Fruit fly (Drosophila melanogaster) whole organism, embryonic: ENCODE data around the gene CG32061.

Experiments
- Abd-B ChIP-seq: fragments of 200-800 bp; sonication (Bioruptor generic); optimal IDR thresholded peaks from 2 replicates; lab custom pipeline; 2018; ENCODE audit warnings: missing biosample characterization, mild to moderate bottlenecking, missing genetic modification characterization, moderate library complexity
- Aef1 ChIP-seq: fragments of 200-800 bp; sonication (Bioruptor generic); IDR thresholded peaks from 3 replicates; pipeline ENCODE4 v1.3.6; 2022; ENCODE audit warnings: missing biosample characterization, missing genetic modification characterization
- Asciz ChIP-seq: fragments of 200-800 bp; sonication (Bioruptor generic); optimal IDR thresholded peaks from 2 replicates; lab custom pipeline; 2017; ENCODE audit warnings: missing biosample characterization, mild to moderate bottlenecking, missing genetic modification characterization, missing genetic modification reagents
- BtbVII ChIP-seq: fragments of 200-800 bp; sonication (Bioruptor generic); optimal IDR thresholded peaks from 3 replicates; lab custom pipeline; 2017; ENCODE audit warnings: missing biosample characterization, mild to moderate bottlenecking, missing genetic modification characterization
- CG10147 ChIP-seq: fragments of 200-800 bp; sonication (Bioruptor generic); optimal IDR thresholded peaks from 2 replicates; lab custom pipeline; 2019; ENCODE audit warnings: missing biosample characterization, mild to moderate bottlenecking, missing genetic modification characterization, moderate library complexity
- CG10209 ChIP-seq: fragments of 200-800 bp; sonication (Bioruptor generic); optimal IDR thresholded peaks from 3 replicates; lab custom pipeline; 2017; ENCODE audit warnings: missing biosample characterization, mild to moderate bottlenecking, missing genetic modification characterization, missing genetic modification reagents
- CG1024 ChIP-seq: fragments of 200-800 bp; sonication (Bioruptor generic); IDR thresholded peaks from 2 replicates; pipeline ENCODE4 v1.3.6; 2022; ENCODE audit warnings: missing biosample characterization, missing genetic modification characterization
- CG10366 ChIP-seq: fragments of 200-800 bp; sonication (Bioruptor generic); IDR thresholded peaks from 2 replicates; pipeline ENCODE4 v1.3.6; 2022; ENCODE audit warnings: missing biosample characterization, missing genetic modification characterization
- CG11085 ChIP-seq: fragments of 200-800 bp; sonication (Bioruptor generic); IDR thresholded peaks from 2 replicates; pipeline ENCODE4 v1.3.6; 2022; ENCODE audit warnings: missing biosample characterization, missing genetic modification characterization
- CG13123 ChIP-seq: fragments of 200-800 bp; sonication (Bioruptor generic); optimal IDR thresholded peaks from 2 replicates; lab custom pipeline; 2016; ENCODE audit warnings: missing biosample characterization, missing genetic modification characterization
- CG14667 ChIP-seq: fragments of 200-800 bp; sonication (Bioruptor generic); IDR thresholded peaks from 2 replicates; pipeline ENCODE4 v1.3.6; 2022; ENCODE audit warnings: missing biosample characterization, missing genetic modification characterization
- CG15479 ChIP-seq: fragments of 200-800 bp; sonication (Bioruptor generic); optimal IDR thresholded peaks from 3 replicates; lab custom pipeline; 2019; ENCODE audit warnings: missing biosample characterization, mild to moderate bottlenecking, missing genetic modification characterization, moderate library complexity
- CG17829 ChIP-seq: fragments of 200-800 bp; optimal IDR thresholded peaks from 2 replicates; lab custom pipeline; 2019; ENCODE audit warnings: missing biosample characterization, mild to moderate bottlenecking, missing genetic modification characterization, moderate library complexity
- CG17912 ChIP-seq: fragments of 200-800 bp; sonication (Bioruptor generic); optimal IDR thresholded peaks from 2 replicates; lab custom pipeline; 2018; ENCODE audit warnings: missing biosample characterization, mild to moderate bottlenecking, missing genetic modification characterization
- CG1832 ChIP-seq: fragments of 200-800 bp; sonication (Bioruptor generic); optimal IDR thresholded peaks from 2 replicates; lab custom pipeline; 2017; ENCODE audit warnings: missing biosample characterization, mild to moderate bottlenecking, missing genetic modification characterization, inconsistent platforms
- CG18619 ChIP-seq: fragments of 200-800 bp; sonication (Bioruptor generic); optimal IDR thresholded peaks from 3 replicates; lab custom pipeline; 2017; ENCODE audit warnings: missing biosample characterization, mild to moderate bottlenecking, missing genetic modification characterization
- CG5180 ChIP-seq: fragments of 200-800 bp; sonication (Bioruptor generic); optimal IDR thresholded peaks from 3 replicates; lab custom pipeline; 2017; ENCODE audit warnings: missing biosample characterization, missing genetic modification characterization, mild to moderate bottlenecking, moderate library complexity, missing genetic modification reagents
- CG8765 ChIP-seq: fragments of 200-800 bp; sonication (Bioruptor generic); IDR thresholded peaks from 2 replicates; pipeline ENCODE4 v1.3.6; 2022; ENCODE audit warnings: missing biosample characterization, missing genetic modification characterization
- CG8944 ChIP-seq: fragments of 200-800 bp; sonication (Bioruptor generic); optimal IDR thresholded peaks from 3 replicates; lab custom pipeline; 2016; ENCODE audit warnings: missing biosample characterization, missing genetic modification characterization
- CG9215 ChIP-seq: fragments of 200-800 bp; sonication (Bioruptor generic); IDR thresholded peaks from 2 replicates; pipeline ENCODE4 v1.3.6; 2022; ENCODE audit warnings: missing biosample characterization, missing genetic modification characterization
- CrebB ChIP-seq: fragments of 200-800 bp; sonication (Bioruptor generic); optimal IDR thresholded peaks from 3 replicates; lab custom pipeline; 2018; ENCODE audit warnings: missing biosample characterization, mild to moderate bottlenecking, missing genetic modification characterization
- Dbx ChIP-seq: fragments of 200-800 bp; sonication (Bioruptor generic); IDR thresholded peaks from 3 replicates; pipeline ENCODE4 v1.3.6; 2022; ENCODE audit warnings: missing biosample characterization, missing genetic modification characterization
- ERR ChIP-seq: fragments of 200-800 bp; sonication (Bioruptor generic); optimal IDR thresholded peaks from 2 replicates; lab custom pipeline; 2016; ENCODE audit warnings: missing biosample characterization, missing genetic modification characterization
- Eip74EF ChIP-seq, 2 experiments: fragments of 200-800 bp in 1 of 2; fragments of >200 bp in 1 of 2; sonication (Bioruptor generic) in 1 of 2; optimal IDR thresholded peaks; 2 replicates each; lab custom pipeline; 2017 to 2019; ENCODE audit warnings: missing biosample characterization in 2 of 2, missing genetic modification characterization in 2 of 2, mild to moderate bottlenecking in 1 of 2, moderate library complexity in 1 of 2
- Ets97D ChIP-seq: fragments of 200-800 bp; sonication (Bioruptor generic); optimal IDR thresholded peaks from 3 replicates; lab custom pipeline; 2016; ENCODE audit warnings: missing biosample characterization, missing genetic modification characterization
- Hmx ChIP-seq: fragments of 200-800 bp; sonication (Bioruptor generic); optimal IDR thresholded peaks from 2 replicates; lab custom pipeline; 2016; ENCODE audit warnings: missing biosample characterization, missing genetic modification characterization
- Lim3 ChIP-seq: fragments of 200-800 bp; sonication (Bioruptor generic); IDR thresholded peaks from 2 replicates; pipeline ENCODE4 v1.3.6; 2022; ENCODE audit warnings: missing biosample characterization, missing genetic modification characterization
- Nf-YC ChIP-seq: fragments of 200-800 bp; optimal IDR thresholded peaks from 3 replicates; lab custom pipeline; 2019; ENCODE audit warnings: missing biosample characterization, mild to moderate bottlenecking, missing genetic modification characterization, moderate library complexity
- Pdp1 ChIP-seq, 2 experiments: fragments of 200-800 bp; sonication (Bioruptor generic); optimal IDR thresholded peaks; 3 replicates each; lab custom pipeline; 2016; ENCODE audit warnings: missing biosample characterization in 2 of 2, missing genetic modification characterization in 2 of 2, mild to moderate bottlenecking in 1 of 2, moderate library complexity in 1 of 2
- Poxn ChIP-seq: fragments of 200-800 bp; sonication (Bioruptor generic); IDR thresholded peaks from 2 replicates; pipeline ENCODE4 v1.3.6; 2022; ENCODE audit warnings: missing biosample characterization, missing genetic modification characterization
- Ravus ChIP-seq: fragments of 200-800 bp; sonication (Bioruptor generic); IDR thresholded peaks from 2 replicates; pipeline ENCODE4 v1.3.6; 2022; ENCODE audit warnings: missing biosample characterization, missing genetic modification characterization
- Rfx ChIP-seq: fragments of 200-800 bp; sonication (Bioruptor generic); IDR thresholded peaks from 2 replicates; pipeline ENCODE4 v1.3.6; 2022; ENCODE audit warnings: missing biosample characterization, missing genetic modification characterization
- Six4 ChIP-seq: fragments of 200-800 bp; sonication (Bioruptor generic); optimal IDR thresholded peaks from 2 replicates; lab custom pipeline; 2016; ENCODE audit warnings: missing biosample characterization, missing genetic modification characterization
- Sox100B ChIP-seq: fragments of 200-800 bp; sonication (Bioruptor generic); optimal IDR thresholded peaks from 3 replicates; lab custom pipeline; 2018; ENCODE audit warnings: missing biosample characterization, mild to moderate bottlenecking, missing genetic modification characterization
- az2 ChIP-seq: fragments of 200-800 bp; sonication (Bioruptor generic); optimal IDR thresholded peaks from 3 replicates; lab custom pipeline; 2016; ENCODE audit warnings: missing biosample characterization, missing genetic modification characterization
- bowl ChIP-seq: fragments of 200-800 bp; sonication (Bioruptor generic); IDR thresholded peaks from 2 replicates; pipeline ENCODE4 v1.3.6; 2022; ENCODE audit warnings: missing biosample characterization, missing genetic modification characterization
- bsh ChIP-seq, 2 experiments: fragments of 200-800 bp; sonication (Bioruptor generic); optimal IDR thresholded peaks; 2 replicates each; lab custom pipeline; 2017 to 2018; ENCODE audit warnings: mild to moderate bottlenecking in 2 of 2, missing biosample characterization in 2 of 2, missing genetic modification characterization in 2 of 2, moderate library complexity in 1 of 2
- chif ChIP-seq, 2 experiments: fragments of 200-800 bp; sonication (Bioruptor generic); optimal IDR thresholded peaks; 3 replicates each; lab custom pipeline; 2016; ENCODE audit warnings: missing biosample characterization in 2 of 2, missing genetic modification characterization in 2 of 2
- da ChIP-seq: fragments of 200-800 bp; sonication (Bioruptor generic); optimal IDR thresholded peaks from 2 replicates; lab custom pipeline; 2016; ENCODE audit warnings: missing biosample characterization, missing genetic modification characterization
- eve ChIP-seq, 2 experiments: fragments of >200 bp; optimal IDR thresholded peaks; 2 replicates each; lab custom pipeline; 2017; ENCODE audit warnings: missing biosample characterization in 2 of 2, missing genetic modification characterization in 2 of 2
- gcm ChIP-seq: fragments of 200-800 bp; sonication (Bioruptor generic); optimal IDR thresholded peaks from 2 replicates; lab custom pipeline; 2019; ENCODE audit warnings: missing biosample characterization, mild to moderate bottlenecking, missing genetic modification characterization, moderate library complexity
- gro ChIP-seq: fragments of 200-800 bp; sonication (Bioruptor generic); optimal IDR thresholded peaks from 2 replicates; lab custom pipeline; 2016; ENCODE audit warnings: missing biosample characterization, missing genetic modification characterization
- gsb-n ChIP-seq: fragments of 200-800 bp; sonication (Bioruptor generic); optimal IDR thresholded peaks from 3 replicates; lab custom pipeline; 2018; ENCODE audit warnings: missing biosample characterization, mild to moderate bottlenecking, missing genetic modification characterization
- gt ChIP-seq: fragments of 200-800 bp; sonication (Bioruptor generic); IDR thresholded peaks from 2 replicates; pipeline ENCODE4 v1.3.6; 2022; ENCODE audit warnings: missing biosample characterization, missing genetic modification characterization
- lov ChIP-seq, 2 experiments: fragments of 200-800 bp in 1 of 2; fragments of >200 bp in 1 of 2; sonication (Bioruptor generic) in 1 of 2; IDR thresholded peaks in 1 of 2; optimal IDR thresholded peaks in 1 of 2; 2 replicates in 1 of 2; 3 replicates in 1 of 2; pipeline versions ENCODE4 v1.3.6 to Lab custom; 2017 to 2022; ENCODE audit warnings: missing biosample characterization in 1 of 2, missing genetic modification characterization in 1 of 2
- nmo ChIP-seq: fragments of 200-800 bp; sonication (Bioruptor generic); optimal IDR thresholded peaks from 2 replicates; lab custom pipeline; 2018; ENCODE audit warnings: missing biosample characterization, mild to moderate bottlenecking, missing genetic modification characterization, moderate library complexity
- pan ChIP-seq, 4 experiments: fragments of >200 bp in 3 of 4; fragments of 200-800 bp in 1 of 4; sonication (Bioruptor generic) in 1 of 4; optimal IDR thresholded peaks in 3 of 4; IDR thresholded peaks in 1 of 4; 2 replicates each; pipeline versions ENCODE4 v1.3.6 to Lab custom; 2017 to 2022; ENCODE audit warnings: missing biosample characterization in 2 of 4, missing genetic modification characterization in 2 of 4, mixed read lengths in 1 of 4
- twi ChIP-seq: fragments of 200-800 bp; optimal IDR thresholded peaks from 2 replicates; lab custom pipeline; 2019; ENCODE audit warnings: missing biosample characterization, mild to moderate bottlenecking, missing genetic modification characterization, moderate library complexity
- unpg ChIP-seq: fragments of 200-800 bp; sonication (Bioruptor generic); optimal IDR thresholded peaks from 3 replicates; lab custom pipeline; 2018; ENCODE audit warnings: missing biosample characterization, mild to moderate bottlenecking, missing genetic modification characterization, moderate library complexity
- zen ChIP-seq: fragments of 200-800 bp; sonication (Bioruptor generic); optimal IDR thresholded peaks from 3 replicates; lab custom pipeline; 2018; ENCODE audit warnings: missing biosample characterization, mild to moderate bottlenecking, missing genetic modification characterization, moderate library complexity

CG32061 gene

DNA sequence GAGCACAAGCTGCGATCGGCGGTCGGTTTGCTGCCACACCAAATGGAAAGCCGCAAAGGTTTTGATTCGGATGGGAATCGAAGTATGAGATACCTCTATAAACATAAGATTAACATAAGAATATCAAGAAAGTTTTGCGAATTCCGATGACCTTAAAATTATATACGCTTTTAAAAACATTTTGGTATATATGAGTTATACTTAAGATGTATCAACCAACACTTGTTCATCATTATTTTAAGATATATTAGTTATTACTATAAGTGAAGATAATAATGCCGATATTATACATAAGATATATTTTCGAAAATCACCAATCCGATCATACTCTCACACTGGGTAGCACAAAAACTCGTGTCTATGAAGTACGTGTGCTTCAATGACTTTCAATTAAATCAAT lies 34.9 kb upstream of the CG32061 start (continued):
- TF ChIP-seq Eip74EF (GFP tag; optimal IDR thresholded peaks at IDR 0.05; lab: Kevin White, UChicago) (no peak), CG17829 (tag; lab: Kevin White, UChicago) (no peak), CG8944 (GFP tag; lab: Kevin White, UChicago) (no peak), Six4 (GFP tag; lab: Kevin White, UChicago) (no peak), twi (tag; lab: Kevin White, UChicago) (no peak), gt (no peak), Dbx (no peak), Poxn (no peak), Abd-B (GFP tag; lab: Kevin White, UChicago) (no peak), Asciz (GFP tag; lab: Kevin White, UChicago) (peak; percentile 3), Ravus (GFP tag; lab: Robert Waterston, UW) (no peak), bsh (GFP tag; optimal IDR thresholded peaks at IDR 0.05; lab: Kevin White, UChicago) (peak in 1 of 2 experiments; percentile 54), ERR (GFP tag; lab: Kevin White, UChicago) (no peak), CG1832 (GFP tag; lab: Kevin White, UChicago) (no peak), pan (optimal IDR thresholded peaks at IDR 0.05; lab: Kevin White, UChicago) (no peak), pan (GFP tag; optimal IDR thresholded peaks at IDR 0.05 in 1 of 2, IDR thresholded peaks at IDR 0.05 in 1 of 2) (no peak), da (GFP tag; lab: Kevin White, UChicago) (no peak), CG14667 (no peak), CG18619 (GFP tag; lab: Kevin White, UChicago) (no peak), zen (tag; lab: Kevin White, UChicago) (no peak), Rfx (GFP tag; lab: Robert Waterston, UW) (no peak), chif (GFP tag; optimal IDR thresholded peaks at IDR 0.05; lab: Kevin White, UChicago) (no peak), bowl (GFP tag; lab: Robert Waterston, UW) (no peak), Nf-YC (tag; lab: Kevin White, UChicago) (no peak), nmo (peak; percentile 74), Ets97D (GFP tag; lab: Kevin White, UChicago) (no peak), CG10366 (GFP tag; lab: Robert Waterston, UW) (0 out of 2 replicates have a peak, but pooled peaks have one; percentile 17), eve (GFP tag; optimal IDR thresholded peaks at IDR 0.05; lab: Kevin White, UChicago) (peak in 1 of 2 experiments; percentile 20), Pdp1 (GFP tag; optimal IDR thresholded peaks at IDR 0.05; lab: Kevin White, UChicago) (no peak), gro (GFP tag; lab: Kevin White, UChicago) (no peak), Aef1 (GFP tag; lab: Robert Waterston, UW) (no peak), CrebB (tag; lab: Kevin White, UChicago) (no peak), lov (optimal IDR thresholded peaks at IDR 0.05; lab: Kevin White, UChicago) (no peak), lov (GFP tag; IDR thresholded peaks at IDR 0.05; lab: Robert Waterston, UW) (no peak), CG17912 (no peak), CG10209 (GFP tag; lab: Kevin White, UChicago) (peak; percentile 23), az2 (GFP tag; lab: Kevin White, UChicago) (peak; percentile 19), CG9215 (GFP tag; lab: Robert Waterston, UW) (no peak), CG1024 (GFP tag; lab: Robert Waterston, UW) (no peak), CG8765 (GFP tag; lab: Robert Waterston, UW) (no peak), CG11085 (GFP tag; lab: Robert Waterston, UW) (no peak), BtbVII (no peak), Sox100B (GFP tag; lab: Kevin White, UChicago) (peak; percentile 65), unpg (GFP tag; lab: Kevin White, UChicago) (peak; percentile 34), CG15479 (GFP tag; lab: Kevin White, UChicago) (no peak), gcm (GFP tag; lab: Kevin White, UChicago) (no peak), Hmx (GFP tag; lab: Kevin White, UChicago) (no peak), CG10147 (GFP tag; lab: Kevin White, UChicago) (peak; percentile 10), CG5180 (GFP tag; lab: Kevin White, UChicago) (peak; percentile 11), CG13123 (GFP tag; lab: Kevin White, UChicago) (no peak), Lim3 (no peak), gsb-n (no peak)
